Fruit fly (Drosophila melanogaster): ENCODE results near the gene CG42467.

DNA sequence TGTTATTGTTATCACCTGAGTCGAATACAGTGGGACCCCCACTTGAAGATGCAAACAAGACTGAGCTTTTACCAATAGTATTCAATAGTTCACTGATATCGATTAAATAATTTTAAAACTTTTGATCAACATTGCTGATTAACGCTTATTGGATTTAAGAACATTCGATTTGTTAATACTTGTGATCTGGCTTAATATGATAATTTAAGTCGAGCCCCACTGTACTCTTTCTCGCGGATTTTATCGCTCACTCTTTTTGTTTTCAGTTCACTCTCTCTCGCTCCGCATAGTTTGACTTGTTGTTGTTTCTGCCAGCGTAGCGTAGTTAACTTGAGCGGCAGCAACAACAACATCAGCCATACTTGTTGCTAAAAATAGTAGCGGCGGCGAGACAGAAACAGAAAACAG is 45.4 kb upstream of the CG42467 start:
- TF ChIP-seq h (optimal IDR thresholded peaks at IDR 0.05) (no peak), insv (optimal IDR thresholded peaks at IDR 0.05) (no peak), ttk (optimal IDR thresholded peaks at IDR 0.05) (no peak), Myc (optimal IDR thresholded peaks at IDR 0.05) (no peak), Sin3A (optimal IDR thresholded peaks at IDR 0.05) (no peak), psq (optimal IDR thresholded peaks at IDR 0.05) (no peak)

Measured in Kc167 (cell line).